Worm (Caenorhabditis elegans): ENCODE data around the gene Y5H2A.1.

ce11 chrV:2274253-2274892 is 2.7 kb upstream of the Y5H2A.1 start, which contains the start of the genes Y5H2A.4 and abu-4:
- TF ChIP-seq ztf-4 (tag; optimal IDR thresholded peaks at IDR 0.05), result no peak
- no peak for TF ChIP-seq fos-1 (tag; optimal IDR thresholded peaks at IDR 0.05)
- no peak for TF ChIP-seq lin-13 (GFP tag; optimal IDR thresholded peaks at IDR 0.05)
- TF ChIP-seq nhr-237 (tag; optimal IDR thresholded peaks at IDR 0.05), result no peak
- no peak for TF ChIP-seq F13H6.1 (tag; optimal IDR thresholded peaks at IDR 0.05)
- no peak for TF ChIP-seq unc-39 (tag; optimal IDR thresholded peaks at IDR 0.05)
- no peak for TF ChIP-seq Y55F3AM.14 (GFP tag; optimal IDR thresholded peaks at IDR 0.05)
- no peak for TF ChIP-seq ama-1 (optimal IDR thresholded peaks at IDR 0.05)
- no peak for TF ChIP-seq sma-3 (GFP tag; optimal IDR thresholded peaks at IDR 0.05)
- TF ChIP-seq snpc-4 (tag; optimal IDR thresholded peaks at IDR 0.05), result no peak
- no peak for TF ChIP-seq ceh-82 (tag; optimal IDR thresholded peaks at IDR 0.05)
- no peak for TF ChIP-seq dmd-4 (tag; optimal IDR thresholded peaks at IDR 0.05)
- no peak for TF ChIP-seq lsy-2 (tag; optimal IDR thresholded peaks at IDR 0.05)

Measured in whole organism, L2 larva.